Fruit fly (Drosophila melanogaster): Measurements from ENCODE around the gene HDAC4.

HDAC4 gene

DNA sequence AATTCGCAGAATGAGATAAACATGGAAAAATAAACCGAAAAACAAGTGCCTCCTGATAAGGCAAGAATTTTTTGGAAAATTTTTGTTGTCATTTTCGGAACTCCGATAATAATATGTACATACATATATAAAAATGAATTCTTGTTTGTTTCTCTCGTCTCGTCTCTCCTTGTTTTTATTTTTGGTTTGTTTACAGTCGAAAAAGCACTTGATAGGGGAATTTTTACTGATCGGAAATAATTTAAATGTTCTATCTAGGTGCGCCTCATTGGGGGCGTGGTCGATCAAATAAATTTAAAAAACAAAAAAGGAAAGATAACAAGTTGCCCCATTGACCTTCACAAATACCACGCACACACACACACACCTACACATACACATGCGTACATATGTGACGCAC lies 2.7 kb downstream of the HDAC4 start:
- TF ChIP-seq bab1 (GFP tag; optimal IDR thresholded peaks at IDR 0.05): no peak
- no peak for TF ChIP-seq pad (GFP tag; optimal IDR thresholded peaks at IDR 0.05)
- no peak for TF ChIP-seq Mnt (GFP tag; optimal IDR thresholded peaks at IDR 0.05)
- TF ChIP-seq ovo (GFP tag; optimal IDR thresholded peaks at IDR 0.05): no peak
- TF ChIP-seq tj (GFP tag; optimal IDR thresholded peaks at IDR 0.05): no peak
- TF ChIP-seq CG33017 (tag; optimal IDR thresholded peaks at IDR 0.05): no peak
- TF ChIP-seq Clk (GFP tag; optimal IDR thresholded peaks at IDR 0.05): no peak
- TF ChIP-seq toe (GFP tag; optimal IDR thresholded peaks at IDR 0.05): no peak
- no peak for TF ChIP-seq CG1620 (GFP tag; optimal IDR thresholded peaks at IDR 0.05)

DNA sequence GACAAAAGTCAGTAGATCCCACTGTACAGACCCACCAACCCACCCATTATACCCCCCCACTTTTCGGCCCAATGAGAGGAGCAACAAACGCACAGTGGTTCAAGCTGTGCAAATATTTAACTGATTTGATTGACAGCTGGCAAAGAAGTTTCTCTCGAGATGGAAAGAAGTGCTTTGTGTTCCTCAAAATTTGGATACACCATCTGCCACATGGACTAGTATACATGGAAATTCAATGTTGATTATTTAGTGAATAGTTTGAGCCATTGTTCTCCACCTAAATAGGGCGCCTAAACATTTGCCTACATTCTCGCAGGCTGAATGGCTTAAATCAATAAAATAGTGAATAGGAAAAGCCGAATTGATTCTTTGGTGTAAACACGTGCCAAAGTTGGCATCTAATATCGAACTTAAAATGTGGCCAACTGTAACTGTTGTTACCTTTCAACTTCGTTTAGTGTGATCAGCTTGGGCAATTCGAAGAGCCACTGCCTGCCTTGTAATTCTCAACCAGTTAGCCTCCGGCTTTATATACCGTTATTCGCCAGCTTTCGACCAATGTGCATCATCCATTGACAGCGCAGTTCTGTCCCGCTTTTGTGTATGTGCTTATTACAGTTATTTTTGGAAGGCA lies 4.1 kb downstream of the HDAC4 start:
- TF ChIP-seq bab1 (GFP tag; optimal IDR thresholded peaks at IDR 0.05) (no peak), cnc (optimal IDR thresholded peaks at IDR 0.05) (no peak), ovo (GFP tag; optimal IDR thresholded peaks at IDR 0.05) (peak; percentile 33), pad (GFP tag; optimal IDR thresholded peaks at IDR 0.05) (peak; percentile 73)

DNA sequence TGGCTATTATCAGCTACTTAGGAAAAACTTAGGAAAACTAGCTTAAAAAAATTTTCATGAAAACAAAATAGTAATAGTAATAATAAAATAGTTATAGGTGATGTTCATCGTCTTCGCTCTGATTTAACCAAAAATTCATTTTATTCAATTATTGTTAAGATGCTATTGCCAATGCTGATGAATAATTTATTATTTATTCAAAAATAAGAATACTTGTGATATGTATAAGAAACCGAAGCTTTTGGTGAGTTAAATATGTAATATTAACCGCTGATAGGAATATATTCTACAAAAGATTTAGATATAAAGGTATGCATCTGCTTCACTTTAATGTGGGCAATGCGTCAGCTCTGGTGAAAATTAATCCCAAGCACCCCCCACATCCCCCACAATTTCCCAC lies 4.7 kb downstream of the HDAC4 start:
- TF ChIP-seq CG33017 (tag; optimal IDR thresholded peaks at IDR 0.05) (no peak), CG1620 (GFP tag; optimal IDR thresholded peaks at IDR 0.05) (no peak), CG7101 (tag; optimal IDR thresholded peaks at IDR 0.05) (no peak), CG5204 (GFP tag; optimal IDR thresholded peaks at IDR 0.05) (no peak), cic (GFP tag; optimal IDR thresholded peaks at IDR 0.05) (no peak), Hr96 (GFP tag; optimal IDR thresholded peaks at IDR 0.05) (no peak), ovo (GFP tag; optimal IDR thresholded peaks at IDR 0.05) (no peak), kay (GFP tag; ENCODE audit: borderline replicate concordance) (no peak), cnc (optimal IDR thresholded peaks at IDR 0.05) (no peak), bab1 (GFP tag; optimal IDR thresholded peaks at IDR 0.05) (no peak), Crg-1 (GFP tag; optimal IDR thresholded peaks at IDR 0.05) (no peak), tj (GFP tag; optimal IDR thresholded peaks at IDR 0.05) (no peak)

DNA sequence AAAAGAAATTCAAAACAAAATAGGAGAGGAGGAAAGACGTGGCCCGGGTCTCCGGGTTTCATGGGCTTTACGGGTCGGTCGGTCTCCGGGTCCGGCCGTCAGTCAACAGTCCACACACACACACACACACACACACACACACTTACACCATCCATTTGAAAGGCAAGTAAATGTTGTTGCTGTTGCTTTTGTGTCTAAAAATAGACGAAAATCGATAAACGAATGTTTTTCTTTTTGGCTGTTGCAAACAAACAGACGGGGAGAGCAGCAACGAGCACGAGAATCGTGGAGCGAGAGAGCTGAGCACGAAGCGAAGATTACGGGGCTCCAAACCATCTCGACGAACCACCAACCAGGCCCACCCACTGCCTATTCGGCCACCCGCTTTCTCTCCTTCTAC lies 5.2 kb downstream of the HDAC4 start:
- TF ChIP-seq CG7045 (GFP tag; optimal IDR thresholded peaks at IDR 0.05) (no peak), Mnt (GFP tag; optimal IDR thresholded peaks at IDR 0.05) (peak; percentile 12), kay (GFP tag; ENCODE audit: borderline replicate concordance) (no peak)

DNA sequence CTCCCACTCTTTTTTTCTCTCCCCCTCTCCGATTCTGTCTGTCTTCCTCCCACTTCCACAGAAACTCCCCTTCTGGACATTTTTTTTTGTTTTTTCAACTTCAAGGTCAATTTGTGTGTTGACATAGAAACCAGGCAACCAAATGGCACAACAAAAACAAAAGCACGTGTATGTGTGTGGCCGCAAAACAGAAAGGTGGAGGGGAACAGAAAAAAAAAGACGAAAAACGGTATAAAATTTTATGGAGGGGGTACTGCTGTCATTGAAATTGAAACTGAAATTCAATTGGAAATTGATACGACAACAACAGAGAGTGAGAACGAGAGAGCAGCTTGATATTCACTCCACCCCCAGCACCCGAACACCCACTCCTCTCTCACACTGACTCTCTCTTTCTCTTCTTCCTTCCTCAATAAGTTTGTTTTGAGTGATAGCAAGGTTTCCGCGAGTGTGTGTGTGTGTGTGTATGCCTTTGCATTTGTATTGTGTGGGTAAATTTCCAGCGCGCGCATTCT lies 6.9 kb downstream of the HDAC4 start:
- peak; percentile 12 for TF ChIP-seq cic (GFP tag; optimal IDR thresholded peaks at IDR 0.05)
- peak; percentile 73 for TF ChIP-seq ovo (GFP tag; optimal IDR thresholded peaks at IDR 0.05)
- TF ChIP-seq pad (GFP tag; optimal IDR thresholded peaks at IDR 0.05): peak; percentile 98
- TF ChIP-seq CG7101 (tag; optimal IDR thresholded peaks at IDR 0.05): no peak

DNA sequence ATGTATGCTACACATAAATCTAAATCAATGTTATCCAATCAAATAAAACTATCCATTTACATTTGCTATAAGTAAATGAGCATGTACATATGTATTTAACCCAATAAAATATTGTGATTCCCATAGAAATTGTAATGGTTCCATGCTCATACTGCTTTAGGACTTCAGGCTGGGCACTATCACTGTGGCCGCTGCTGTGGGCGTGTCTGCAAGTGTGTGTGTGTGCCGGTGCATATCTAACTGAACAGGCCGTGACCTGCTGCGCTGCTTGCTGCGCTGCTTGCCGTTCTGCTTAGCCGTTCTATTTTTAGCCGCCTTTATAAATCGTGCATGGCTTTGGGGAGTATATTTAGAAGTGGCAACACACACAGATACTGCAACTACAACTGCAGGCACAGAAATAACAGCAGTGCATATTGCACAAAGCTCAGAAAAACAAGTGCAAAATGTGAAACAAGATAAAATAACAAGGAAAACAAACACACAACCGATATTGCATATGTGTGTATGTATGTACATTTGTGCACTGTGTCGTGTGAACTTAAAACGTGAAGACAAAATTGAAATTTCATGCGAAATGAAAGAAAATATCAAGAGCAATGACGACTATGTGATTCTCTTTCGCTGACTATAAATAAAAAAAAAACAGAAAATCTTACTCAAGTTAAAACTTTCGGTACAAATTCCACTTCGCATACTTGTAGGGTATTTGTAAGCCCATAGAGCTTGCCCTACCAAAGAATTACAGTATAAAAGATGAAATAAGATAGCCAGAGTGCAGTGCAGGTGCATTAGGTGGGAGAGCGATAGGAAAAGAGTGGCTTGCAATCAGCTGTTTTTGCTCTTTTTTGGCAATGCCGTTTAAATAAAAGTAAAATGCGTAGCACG lies 7.6 kb downstream of the HDAC4 start:
- TF ChIP-seq CG11617 (GFP tag; optimal IDR thresholded peaks at IDR 0.05): no peak
- peak; percentile 6 for TF ChIP-seq CG33017 (tag; optimal IDR thresholded peaks at IDR 0.05)
- no peak for TF ChIP-seq ovo (GFP tag; optimal IDR thresholded peaks at IDR 0.05)
- TF ChIP-seq cic (GFP tag; optimal IDR thresholded peaks at IDR 0.05): no peak
- no peak for TF ChIP-seq CG7045 (GFP tag; optimal IDR thresholded peaks at IDR 0.05)
- peak; percentile 48 for TF ChIP-seq CG7101 (tag; optimal IDR thresholded peaks at IDR 0.05)
- peak; percentile 55 for TF ChIP-seq CG14711 (tag; optimal IDR thresholded peaks at IDR 0.05)
- no peak for TF ChIP-seq Hr96 (GFP tag; optimal IDR thresholded peaks at IDR 0.05)
- no peak for TF ChIP-seq toe (GFP tag; optimal IDR thresholded peaks at IDR 0.05)
- no peak for TF ChIP-seq CG12768 (GFP tag; optimal IDR thresholded peaks at IDR 0.05)
- peak; percentile 68 for TF ChIP-seq bab1 (GFP tag; optimal IDR thresholded peaks at IDR 0.05)
- no peak for TF ChIP-seq kay (GFP tag; ENCODE audit: borderline replicate concordance)
- TF ChIP-seq pad (GFP tag; optimal IDR thresholded peaks at IDR 0.05): no peak
- TF ChIP-seq cnc (optimal IDR thresholded peaks at IDR 0.05): no peak
- no peak for TF ChIP-seq Clk (GFP tag; optimal IDR thresholded peaks at IDR 0.05)
- TF ChIP-seq tj (GFP tag; optimal IDR thresholded peaks at IDR 0.05): peak; percentile 58
- TF ChIP-seq Mnt (GFP tag; optimal IDR thresholded peaks at IDR 0.05): no peak
- TF ChIP-seq CG5204 (GFP tag; optimal IDR thresholded peaks at IDR 0.05): no peak
- no peak for TF ChIP-seq Crg-1 (GFP tag; optimal IDR thresholded peaks at IDR 0.05)
- no peak for TF ChIP-seq CG1620 (GFP tag; optimal IDR thresholded peaks at IDR 0.05)

DNA sequence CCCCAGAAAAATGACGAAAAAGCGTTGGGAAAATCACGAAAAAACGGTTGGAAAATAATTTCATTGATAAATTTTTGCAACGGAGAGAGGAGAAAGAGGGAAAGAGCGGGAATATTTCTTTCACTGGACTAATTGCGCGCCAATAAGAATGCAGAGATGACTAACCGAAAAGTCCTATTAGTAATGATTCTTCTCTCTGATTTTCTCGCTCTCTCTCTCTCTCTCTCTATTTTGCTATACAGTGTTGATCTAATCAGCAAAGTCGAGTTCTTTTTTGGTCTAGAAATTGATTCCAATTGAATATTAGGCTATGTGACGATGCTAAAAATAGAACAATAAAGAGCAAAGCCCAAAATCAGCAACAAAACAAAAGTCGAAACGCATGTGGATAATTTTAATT lies 8.3 kb downstream of the HDAC4 start:
- no peak for TF ChIP-seq CG33017 (tag; optimal IDR thresholded peaks at IDR 0.05)
- TF ChIP-seq tj (GFP tag; optimal IDR thresholded peaks at IDR 0.05): no peak
- TF ChIP-seq CG14711 (tag; optimal IDR thresholded peaks at IDR 0.05): no peak
- no peak for TF ChIP-seq bab1 (GFP tag; optimal IDR thresholded peaks at IDR 0.05)
- no peak for TF ChIP-seq CG7045 (GFP tag; optimal IDR thresholded peaks at IDR 0.05)
- TF ChIP-seq Hr96 (GFP tag; optimal IDR thresholded peaks at IDR 0.05): no peak
- no peak for TF ChIP-seq kay (GFP tag; ENCODE audit: borderline replicate concordance)
- no peak for TF ChIP-seq CG12768 (GFP tag; optimal IDR thresholded peaks at IDR 0.05)
- no peak for TF ChIP-seq ovo (GFP tag; optimal IDR thresholded peaks at IDR 0.05)
- TF ChIP-seq pad (GFP tag; optimal IDR thresholded peaks at IDR 0.05): no peak

All from whole organism, adult.